Fruit fly (Drosophila melanogaster): ENCODE data around the gene Nepl19.
A peak's percentile ranks its signal among the peaks of the same experiment; 100 is the strongest.

Nepl19 gene

dm6 chr3R:28901468-28902163, 21.7 kb upstream of the Nepl19 start (continued):
- no peak for TF ChIP-seq Antp (GFP tag; optimal IDR thresholded peaks at IDR 0.05)
- TF ChIP-seq D19B (GFP tag; optimal IDR thresholded peaks at IDR 0.05) = no peak
- peak; percentile 97 for TF ChIP-seq grn (GFP tag; optimal IDR thresholded peaks at IDR 0.05)
- no peak for TF ChIP-seq CG15601 (tag; optimal IDR thresholded peaks at IDR 0.05)
- TF ChIP-seq TFAM (GFP tag; optimal IDR thresholded peaks at IDR 0.05) = no peak

- TF ChIP-seq Dad (GFP tag; optimal IDR thresholded peaks at IDR 0.05) (no peak), Xrp1 (GFP tag; IDR thresholded peaks at IDR 0.05) (no peak), exex (tag; optimal IDR thresholded peaks at IDR 0.05) (peak; percentile 85), Hr78 (GFP tag; optimal IDR thresholded peaks at IDR 0.05) (peak in 1 of 2 experiments; percentile 86), CG14014 (GFP tag; IDR thresholded peaks at IDR 0.05) (no peak), CG42726 (GFP tag; IDR thresholded peaks at IDR 0.05; ENCODE audit: partially characterized antibody) (no peak), bcd (GFP tag; optimal IDR thresholded peaks at IDR 0.05) (no peak), Vsx1 (GFP tag; optimal IDR thresholded peaks at IDR 0.05) (peak; percentile 61), CG15696 (tag; optimal IDR thresholded peaks at IDR 0.05) (no peak), abd-A (tag; optimal IDR thresholded peaks at IDR 0.05) (no peak), run (tag; optimal IDR thresholded peaks at IDR 0.05) (peak; percentile 69), aop (GFP tag; IDR thresholded peaks at IDR 0.05) (no peak), CG1603 (tag; optimal IDR thresholded peaks at IDR 0.05) (no peak), CG11696 (GFP tag; IDR thresholded peaks at IDR 0.05) (no peak), CG7987 (GFP tag; optimal IDR thresholded peaks at IDR 0.05) (no peak), PHDP (tag; optimal IDR thresholded peaks at IDR 0.05) (no peak), gce (GFP tag; IDR thresholded peaks at IDR 0.05) (no peak), Ets97D (GFP tag; optimal IDR thresholded peaks at IDR 0.05) (no peak), gro (GFP tag; optimal IDR thresholded peaks at IDR 0.05) (no peak), CG13894 (tag; optimal IDR thresholded peaks at IDR 0.05) (peak; percentile 24), CG12104 (GFP tag; optimal IDR thresholded peaks at IDR 0.05) (no peak), disco-r (GFP tag; optimal IDR thresholded peaks at IDR 0.05) (no peak), CG15269 (tag; optimal IDR thresholded peaks at IDR 0.05) (no peak), kah (GFP tag; optimal IDR thresholded peaks at IDR 0.05) (no peak), HLH4C (GFP tag; IDR thresholded peaks at IDR 0.05; ENCODE audit: partially characterized antibody) (no peak), Six4 (GFP tag; optimal IDR thresholded peaks at IDR 0.05) (no peak), CG5180 (GFP tag; optimal IDR thresholded peaks at IDR 0.05) (no peak), CG13296 (GFP tag; optimal IDR thresholded peaks at IDR 0.05) (no peak), ttk (GFP tag; IDR thresholded peaks at IDR 0.05) (0 out of 2 replicates have a peak, but pooled peaks have one; percentile 20), unpg (GFP tag; optimal IDR thresholded peaks at IDR 0.05) (no peak), ara (GFP tag; IDR thresholded peaks at IDR 0.05) (no peak), cato (GFP tag; optimal IDR thresholded peaks at IDR 0.05; ENCODE audit: borderline replicate concordance) (no peak), HmgZ (tag; optimal IDR thresholded peaks at IDR 0.05) (peak; percentile 15), B-H2 (GFP tag; optimal IDR thresholded peaks at IDR 0.05) (no peak), CG13287 (GFP tag; IDR thresholded peaks at IDR 0.05; ENCODE audit: partially characterized antibody) (no peak), CG17361 (GFP tag; IDR thresholded peaks at IDR 0.05) (no peak), dpn (GFP tag; optimal IDR thresholded peaks at IDR 0.05) (no peak), Atf3 (GFP tag; optimal IDR thresholded peaks at IDR 0.05) (no peak), NC2α (GFP tag; optimal IDR thresholded peaks at IDR 0.05) (no peak), CG12155 (GFP tag; optimal IDR thresholded peaks at IDR 0.05) (no peak), CG31441 (GFP tag; IDR thresholded peaks at IDR 0.05) (no peak), Rx (GFP tag; IDR thresholded peaks at IDR 0.05) (no peak)
Observed at dm6 chr3R:28898921-28899545, 19.1 kb upstream of the Nepl19 start.

Measured in whole organism, embryonic.